Fruit fly (Drosophila melanogaster) whole organism, embryonic: ENCODE measurements around the gene corolla.

Source experiments
- Atf6 ChIP-seq: fragments of 200-800 bp; sonication (Bioruptor generic); IDR thresholded peaks from 2 replicates; pipeline ENCODE4 v1.3.6; 2022; ENCODE audit warnings: missing biosample characterization, missing genetic modification characterization
- Bdp1 ChIP-seq: fragments of 200-800 bp; sonication (Bioruptor generic); optimal IDR thresholded peaks from 3 replicates; lab custom pipeline; 2016; ENCODE audit warnings: missing biosample characterization, missing genetic modification characterization
- CG10654 ChIP-seq: fragments of 200-800 bp; sonication (Bioruptor generic); optimal IDR thresholded peaks from 2 replicates; lab custom pipeline; 2016; ENCODE audit warnings: missing biosample characterization, missing genetic modification characterization
- CG12299 ChIP-seq: fragments of 200-800 bp; sonication (Bioruptor generic); optimal IDR thresholded peaks from 2 replicates; lab custom pipeline; 2018; ENCODE audit warnings: missing biosample characterization, mild to moderate bottlenecking, missing genetic modification characterization
- CG14014 ChIP-seq: fragments of 200-800 bp; sonication (Bioruptor generic); IDR thresholded peaks from 2 replicates; pipeline ENCODE4 v1.3.6; 2022; ENCODE audit warnings: missing biosample characterization, missing genetic modification characterization
- CG14710 ChIP-seq: fragments of 200-800 bp; sonication (Bioruptor generic); optimal IDR thresholded peaks from 3 replicates; lab custom pipeline; 2019; ENCODE audit warnings: missing biosample characterization, mild to moderate bottlenecking, missing genetic modification characterization, moderate library complexity
- CG15269 ChIP-seq: fragments of 200-800 bp; sonication (Bioruptor generic); optimal IDR thresholded peaks from 2 replicates; lab custom pipeline; 2018; ENCODE audit warnings: missing biosample characterization, mild to moderate bottlenecking, missing genetic modification characterization, moderate library complexity
- CG15696 ChIP-seq: fragments of 200-800 bp; sonication (Bioruptor generic); optimal IDR thresholded peaks from 2 replicates; lab custom pipeline; 2019; ENCODE audit warnings: missing biosample characterization, mild to moderate bottlenecking, missing genetic modification characterization, moderate library complexity
- CG16815 ChIP-seq: fragments of 200-800 bp; sonication (Bioruptor generic); optimal IDR thresholded peaks from 3 replicates; lab custom pipeline; 2017; ENCODE audit warnings: missing biosample characterization, mild to moderate bottlenecking, missing genetic modification characterization
- CG17612 ChIP-seq: fragments of 200-800 bp; sonication (Bioruptor generic); IDR thresholded peaks from 2 replicates; pipeline ENCODE4 v1.3.6; 2022; ENCODE audit warnings: missing biosample characterization, missing genetic modification characterization
- CG2199 ChIP-seq: fragments of 200-800 bp; sonication (Bioruptor generic); IDR thresholded peaks from 3 replicates; pipeline ENCODE4 v1.3.6; 2022; ENCODE audit warnings: missing biosample characterization, missing genetic modification characterization
- CG2202 ChIP-seq: fragments of 200-800 bp; sonication (Bioruptor generic); optimal IDR thresholded peaks from 2 replicates; lab custom pipeline; 2018; ENCODE audit warnings: missing biosample characterization, mild to moderate bottlenecking, missing genetic modification characterization
- CG2678 ChIP-seq: fragments of 200-800 bp; sonication (Bioruptor generic); optimal IDR thresholded peaks from 3 replicates; lab custom pipeline; 2019; ENCODE audit warnings: missing biosample characterization, mild to moderate bottlenecking, missing genetic modification characterization, moderate library complexity
- CG31388 ChIP-seq: fragments of 200-800 bp; sonication (Bioruptor generic); optimal IDR thresholded peaks from 2 replicates; lab custom pipeline; 2016; ENCODE audit warnings: missing biosample characterization, missing genetic modification characterization
- CG3281 ChIP-seq: fragments of 200-800 bp; sonication (Bioruptor generic); optimal IDR thresholded peaks from 3 replicates; lab custom pipeline; 2017; ENCODE audit warnings: missing biosample characterization, mild to moderate bottlenecking, missing genetic modification characterization
- CG3726 ChIP-seq: fragments of 200-800 bp; sonication (Bioruptor generic); IDR thresholded peaks from 3 replicates; pipeline ENCODE4, ENCODE4 v1.3.6; 2022; ENCODE audit warnings: missing biosample characterization, missing genetic modification characterization
- CG4360 ChIP-seq: fragments of 200-800 bp; sonication (Bioruptor generic); IDR thresholded peaks from 2 replicates; pipeline ENCODE4 v1.3.6; 2022; ENCODE audit warnings: missing biosample characterization, missing genetic modification characterization
- CG4820 ChIP-seq: fragments of 200-800 bp; sonication (Bioruptor generic); optimal IDR thresholded peaks from 3 replicates; lab custom pipeline; 2016; ENCODE audit warnings: missing biosample characterization, missing genetic modification characterization
- CG5245 ChIP-seq: fragments of 200-800 bp; sonication (Bioruptor generic); optimal IDR thresholded peaks from 3 replicates; lab custom pipeline; 2016; ENCODE audit warnings: missing biosample characterization, missing genetic modification characterization
- CG7372 ChIP-seq: fragments of 200-800 bp; sonication (Bioruptor generic); IDR thresholded peaks from 2 replicates; pipeline ENCODE4 v1.3.6; 2022; ENCODE audit warnings: missing biosample characterization, missing genetic modification characterization
- CG7963 ChIP-seq: fragments of 200-800 bp; sonication (Bioruptor generic); IDR thresholded peaks from 3 replicates; pipeline ENCODE4 v1.3.6; 2022; ENCODE audit warnings: missing biosample characterization, missing genetic modification characterization; ENCODE audit not compliant: partially characterized antibody
- Deaf1 ChIP-seq: fragments of 200-800 bp; optimal IDR thresholded peaks from 3 replicates; lab custom pipeline; 2019; ENCODE audit warnings: missing biosample characterization, mild to moderate bottlenecking, missing genetic modification characterization, moderate library complexity
- Doc2 ChIP-seq: fragments of 200-800 bp; sonication (Bioruptor generic); IDR thresholded peaks from 2 replicates; pipeline ENCODE4 v1.3.6; 2022; ENCODE audit warnings: missing biosample characterization, missing genetic modification characterization
- Drgx ChIP-seq: fragments of 200-800 bp; sonication (Bioruptor generic); IDR thresholded peaks from 2 replicates; pipeline ENCODE4 v1.3.6; 2022; ENCODE audit warnings: missing biosample characterization, missing genetic modification characterization
- Fer1 ChIP-seq: fragments of 200-800 bp; sonication (Bioruptor generic); optimal IDR thresholded peaks from 2 replicates; lab custom pipeline; 2017; ENCODE audit warnings: missing biosample characterization, mild to moderate bottlenecking, missing genetic modification characterization
- HLH3B ChIP-seq: fragments of 200-800 bp; sonication (Bioruptor generic); IDR thresholded peaks from 2 replicates; pipeline ENCODE4 v1.3.6; 2022; ENCODE audit warnings: missing biosample characterization, missing genetic modification characterization
- HmgZ ChIP-seq: fragments of 200-800 bp; sonication (Bioruptor generic); optimal IDR thresholded peaks from 2 replicates; lab custom pipeline; 2018; ENCODE audit warnings: missing biosample characterization, mild to moderate bottlenecking, missing genetic modification characterization
- Hmx ChIP-seq: fragments of 200-800 bp; sonication (Bioruptor generic); optimal IDR thresholded peaks from 2 replicates; lab custom pipeline; 2016; ENCODE audit warnings: missing biosample characterization, missing genetic modification characterization
- Lim3 ChIP-seq: fragments of 200-800 bp; sonication (Bioruptor generic); IDR thresholded peaks from 2 replicates; pipeline ENCODE4 v1.3.6; 2022; ENCODE audit warnings: missing biosample characterization, missing genetic modification characterization
- Med ChIP-seq: fragments of 200-800 bp; sonication (Bioruptor generic); peaks from one replicate; lab custom pipeline; 2016; ENCODE audit warnings: missing biosample characterization, missing genetic modification characterization, mild to moderate bottlenecking, inconsistent platforms, moderate library complexity
- Opbp ChIP-seq: fragments of 200-800 bp; sonication (Bioruptor generic); IDR thresholded peaks from 3 replicates; pipeline ENCODE4 v1.3.6; 2022; ENCODE audit warnings: missing biosample characterization, missing genetic modification characterization; ENCODE audit not compliant: partially characterized antibody
- Scr ChIP-seq: fragments of 200-800 bp; sonication (Bioruptor generic); IDR thresholded peaks from 2 replicates; pipeline ENCODE4 v1.3.6; 2022; ENCODE audit warnings: missing biosample characterization, missing genetic modification characterization; ENCODE audit not compliant: partially characterized antibody
- Usf ChIP-seq: fragments of 200-800 bp; sonication (Bioruptor generic); optimal IDR thresholded peaks from 2 replicates; lab custom pipeline; 2017; ENCODE audit warnings: missing genotype, missing biosample characterization, missing genetic modification characterization
- ab ChIP-seq: fragments of 200-800 bp; sonication (Bioruptor generic); optimal IDR thresholded peaks from 2 replicates; lab custom pipeline; 2016; ENCODE audit warnings: missing biosample characterization, missing genetic modification characterization
- bsh ChIP-seq, 2 experiments: fragments of 200-800 bp; sonication (Bioruptor generic); optimal IDR thresholded peaks; 2 replicates each; lab custom pipeline; 2017 to 2018; ENCODE audit warnings: mild to moderate bottlenecking in 2 of 2, missing biosample characterization in 2 of 2, missing genetic modification characterization in 2 of 2, moderate library complexity in 1 of 2
- crol ChIP-seq: fragments of 200-800 bp; sonication (Bioruptor generic); IDR thresholded peaks from 2 replicates; pipeline ENCODE4 v1.3.6; 2022; ENCODE audit warnings: missing biosample characterization, missing genetic modification characterization
- fd96Cb ChIP-seq: fragments of 200-800 bp; sonication (Bioruptor generic); optimal IDR thresholded peaks from 2 replicates; lab custom pipeline; 2018; ENCODE audit warnings: missing biosample characterization, mild to moderate bottlenecking, missing genetic modification characterization, moderate library complexity
- gcm ChIP-seq: fragments of 200-800 bp; sonication (Bioruptor generic); optimal IDR thresholded peaks from 2 replicates; lab custom pipeline; 2019; ENCODE audit warnings: missing biosample characterization, mild to moderate bottlenecking, missing genetic modification characterization, moderate library complexity
- her ChIP-seq: fragments of 200-800 bp; sonication (Bioruptor generic); optimal IDR thresholded peaks from 2 replicates; lab custom pipeline; 2016; ENCODE audit warnings: missing biosample characterization, missing genetic modification characterization
- kay ChIP-seq: fragments of 200-800 bp; sonication (Bioruptor generic); optimal IDR thresholded peaks from 2 replicates; lab custom pipeline; 2016; ENCODE audit warnings: missing biosample characterization, missing genetic modification characterization
- lov ChIP-seq, 2 experiments: fragments of 200-800 bp in 1 of 2; fragments of >200 bp in 1 of 2; sonication (Bioruptor generic) in 1 of 2; IDR thresholded peaks in 1 of 2; optimal IDR thresholded peaks in 1 of 2; 2 replicates in 1 of 2; 3 replicates in 1 of 2; pipeline versions ENCODE4 v1.3.6 to Lab custom; 2017 to 2022; ENCODE audit warnings: missing biosample characterization in 1 of 2, missing genetic modification characterization in 1 of 2
- mirr ChIP-seq: fragments of 200-800 bp; sonication (Bioruptor generic); optimal IDR thresholded peaks from 3 replicates; lab custom pipeline; 2018; ENCODE audit warnings: missing biosample characterization, mild to moderate bottlenecking, missing genetic modification characterization
- run ChIP-seq: fragments of 200-800 bp; sonication (Bioruptor generic); optimal IDR thresholded peaks from 3 replicates; lab custom pipeline; 2018; ENCODE audit warnings: missing biosample characterization, mild to moderate bottlenecking, missing genetic modification characterization
- sqz ChIP-seq: fragments of 200-800 bp; sonication (Bioruptor generic); optimal IDR thresholded peaks from 3 replicates; lab custom pipeline; 2018; ENCODE audit warnings: missing biosample characterization, mild to moderate bottlenecking, missing genetic modification characterization
- stwl ChIP-seq: fragments of 200-800 bp; sonication (Bioruptor generic); optimal IDR thresholded peaks from 3 replicates; lab custom pipeline; 2018; ENCODE audit warnings: missing biosample characterization, mild to moderate bottlenecking, missing genetic modification characterization, moderate library complexity
- ttk ChIP-seq: fragments of 200-800 bp; sonication (Bioruptor generic); IDR thresholded peaks from 2 replicates; pipeline ENCODE4 v2.1.2; 2022; ENCODE audit warnings: missing biosample characterization, missing genetic modification characterization
- tup ChIP-seq: fragments of 200-800 bp; sonication (Bioruptor generic); optimal IDR thresholded peaks from 2 replicates; lab custom pipeline; 2016; ENCODE audit warnings: missing biosample characterization, mild to moderate bottlenecking, missing genetic modification characterization, moderate library complexity
- wor ChIP-seq: fragments of 200-800 bp; sonication (Bioruptor generic); IDR thresholded peaks from 2 replicates; pipeline ENCODE4 v1.3.6; 2022; ENCODE audit warnings: missing biosample characterization, missing genetic modification characterization
- zen2 ChIP-seq: fragments of 200-800 bp; sonication (Bioruptor generic); IDR thresholded peaks from 3 replicates; pipeline ENCODE4 v1.3.6; 2022; ENCODE audit warnings: missing biosample characterization, missing genetic modification characterization; ENCODE audit not compliant: partially characterized antibody

corolla gene

DNA sequence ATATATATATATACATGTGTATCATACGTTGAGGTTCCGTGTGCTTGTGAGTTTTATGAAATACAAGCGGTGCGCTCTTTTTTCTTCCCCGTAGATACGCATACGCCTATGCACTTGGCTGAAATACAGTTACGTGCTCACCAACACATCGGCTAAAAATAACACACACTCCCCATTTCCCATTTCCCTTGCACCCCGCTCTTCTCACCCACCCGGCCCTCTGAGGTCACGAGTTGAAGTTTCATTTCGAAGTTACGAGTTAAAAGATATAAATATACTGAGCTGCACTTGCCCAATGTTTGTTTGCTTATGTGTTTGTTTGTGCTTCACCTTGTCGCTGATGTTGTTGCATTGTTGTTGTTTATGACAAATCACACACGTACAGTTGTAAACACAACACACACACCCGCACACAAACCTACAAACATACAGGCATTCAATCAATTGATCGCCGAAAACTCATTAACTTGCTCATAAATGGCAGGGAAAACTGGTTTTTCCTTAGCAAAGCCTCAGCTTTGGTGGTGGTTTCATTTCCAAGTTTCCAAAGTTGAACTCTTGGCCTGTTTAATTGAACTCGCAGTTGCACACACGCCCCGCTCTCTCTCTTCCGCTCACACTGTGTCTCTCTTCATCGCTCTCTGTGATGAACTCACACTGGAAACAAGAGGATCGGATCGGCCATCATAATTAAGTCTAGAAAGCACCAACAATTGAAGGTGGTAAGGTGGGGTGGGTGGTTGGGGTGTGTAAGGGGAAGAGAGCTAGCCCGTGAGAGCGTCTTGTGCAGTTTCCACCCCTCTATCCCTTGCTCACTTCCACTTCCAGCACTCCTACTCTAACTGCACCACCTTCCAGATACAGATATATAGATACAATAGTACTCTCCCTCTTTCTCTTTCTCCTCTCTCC lies 26.6 kb upstream of the corolla start (continued):
- TF ChIP-seq fd96Cb (tag; lab: Kevin White, UChicago), result no peak
- TF ChIP-seq CG3281 (GFP tag; lab: Kevin White, UChicago), result no peak
- no peak for TF ChIP-seq run
- no peak for TF ChIP-seq mirr (GFP tag; lab: Kevin White, UChicago)
- no peak for TF ChIP-seq tup (GFP tag; lab: Kevin White, UChicago)
- no peak for TF ChIP-seq kay (GFP tag; lab: Kevin White, UChicago)
- no peak for TF ChIP-seq Opbp (GFP tag; lab: Robert Waterston, UW)
- 0 out of 3 replicates have a peak, but pooled peaks have one; percentile 24 for TF ChIP-seq CG2199 (GFP tag; lab: Robert Waterston, UW)
- no peak for TF ChIP-seq CG15269 (tag; lab: Kevin White, UChicago)
- TF ChIP-seq CG17612, result no peak
- TF ChIP-seq Bdp1, result no peak
- no peak for TF ChIP-seq CG5245 (GFP tag; lab: Kevin White, UChicago)
- TF ChIP-seq CG7372 (GFP tag; lab: Robert Waterston, UW), result no peak
- peak in 1 of 2 experiments; percentile 3 for TF ChIP-seq bsh (GFP tag; optimal IDR thresholded peaks at IDR 0.05; lab: Kevin White, UChicago)
- no peak for TF ChIP-seq Deaf1 (tag; lab: Kevin White, UChicago)
- no peak for TF ChIP-seq wor
- TF ChIP-seq CG2202 (tag; lab: Kevin White, UChicago), result no peak
- TF ChIP-seq CG4820 (GFP tag; lab: Kevin White, UChicago), result no peak
- TF ChIP-seq CG10654 (GFP tag; lab: Kevin White, UChicago), result no peak
- no peak for TF ChIP-seq Fer1 (GFP tag; lab: Kevin White, UChicago)
- TF ChIP-seq Lim3 (GFP tag; lab: Robert Waterston, UW), result no peak
- 0 out of 2 replicates have a peak, but pooled peaks have one; percentile 19 for TF ChIP-seq Drgx
- TF ChIP-seq ab, result no peak
- TF ChIP-seq stwl (tag; lab: Kevin White, UChicago), result no peak
- TF ChIP-seq lov (optimal IDR thresholded peaks at IDR 0.05; lab: Kevin White, UChicago), result no peak
- no peak for TF ChIP-seq lov (GFP tag; IDR thresholded peaks at IDR 0.05; lab: Robert Waterston, UW)
- TF ChIP-seq zen2, result no peak
- TF ChIP-seq Doc2 (GFP tag; lab: Robert Waterston, UW), result no peak
- no peak for TF ChIP-seq Hmx (GFP tag; lab: Kevin White, UChicago)
- TF ChIP-seq CG2678, result no peak
- TF ChIP-seq CG14014, result no peak
- no peak for TF ChIP-seq Usf
- TF ChIP-seq CG14710 (tag; lab: Kevin White, UChicago), result no peak
- TF ChIP-seq CG4360, result peak; percentile 69
- TF ChIP-seq CG31388 (GFP tag; lab: Kevin White, UChicago), result no peak
- TF ChIP-seq CG12299 (tag; lab: Kevin White, UChicago), result no peak
- TF ChIP-seq Med (GFP tag; lab: Kevin White, UChicago), result peak; percentile 22
- TF ChIP-seq HmgZ (tag; lab: Kevin White, UChicago), result no peak
- TF ChIP-seq HLH3B, result no peak
- no peak for TF ChIP-seq Atf6
- peak; percentile 4 for TF ChIP-seq sqz
- no peak for TF ChIP-seq gcm (GFP tag; lab: Kevin White, UChicago)
- TF ChIP-seq CG3726, result no peak
- TF ChIP-seq CG15696 (tag; lab: Kevin White, UChicago), result no peak
- TF ChIP-seq Scr, result no peak
- no peak for TF ChIP-seq CG16815
- TF ChIP-seq ttk (GFP tag; lab: Robert Waterston, UW), result no peak
- no peak for TF ChIP-seq her
- TF ChIP-seq CG7963 (GFP tag; lab: Robert Waterston, UW), result no peak
- peak; percentile 92 for TF ChIP-seq crol (GFP tag; lab: Robert Waterston, UW)
